Worm (Caenorhabditis elegans) whole organism, L1 larva: ENCODE measurements around the gene R02F2.8.

Experiments
- ceh-63 ChIP-seq: fragments of 200-800 bp; sonication (Bioruptor generic); optimal IDR thresholded peaks from 2 replicates; lab custom pipeline; 2018; ENCODE audit warnings: mild to moderate bottlenecking, missing genetic modification characterization, missing compliant biosample characterization
- dpl-1 ChIP-seq, 3 experiments: fragments of 150-350 bp in 2 of 3; sonication (generic microtip) in 1 of 3; optimal IDR thresholded peaks; 2 replicates each; lab custom pipeline; 2014 to 2017; ENCODE audit warnings: missing biosample characterization in 3 of 3, missing genetic modification characterization in 3 of 3, missing genetic modification reagents in 3 of 3
- fkh-10 ChIP-seq: sonication (generic microtip); optimal IDR thresholded peaks from 2 replicates; lab custom pipeline; 2017; ENCODE audit warnings: missing biosample characterization, missing genetic modification reagents, missing genetic modification characterization
- lin-15B ChIP-seq: fragments of 150-350 bp; sonication (generic microtip); optimal IDR thresholded peaks from 3 replicates; lab custom pipeline; 2014; ENCODE audit warnings: missing biosample characterization, missing genetic modification characterization
- nhr-11 ChIP-seq: fragments of 150-350 bp; optimal IDR thresholded peaks from 2 replicates; lab custom pipeline; 2014; ENCODE audit warnings: missing biosample characterization, missing genetic modification characterization
- nhr-19 ChIP-seq: fragments of 200-800 bp; sonication (Bioruptor generic); conservative IDR thresholded peaks from 2 replicates; pipeline ENCODE4 v1.3.6; 2022; ENCODE audit warnings: missing genetic modification characterization, missing compliant biosample characterization
- nhr-84 ChIP-seq: sonication (generic microtip); optimal IDR thresholded peaks from 2 replicates; lab custom pipeline; 2017; ENCODE audit warnings: missing biosample characterization, missing genetic modification characterization
- nhr-85 ChIP-seq: sonication (generic microtip); peaks from one replicate; lab custom pipeline; 2016; ENCODE audit warnings: missing genetic modification characterization, inconsistent platforms, missing compliant biosample characterization
- rnt-1 ChIP-seq: sonication (generic microtip); optimal IDR thresholded peaks from 2 replicates; lab custom pipeline; 2016; ENCODE audit warnings: mild to moderate bottlenecking, missing genetic modification characterization, moderate library complexity, missing compliant biosample characterization
- ztf-11 ChIP-seq, 2 experiments: sonication (generic microtip); optimal IDR thresholded peaks; 2 replicates each; lab custom pipeline; 2016 to 2017; ENCODE audit warnings: missing genetic modification characterization in 2 of 2, missing biosample characterization in 1 of 2, missing compliant biosample characterization in 1 of 2

DNA sequence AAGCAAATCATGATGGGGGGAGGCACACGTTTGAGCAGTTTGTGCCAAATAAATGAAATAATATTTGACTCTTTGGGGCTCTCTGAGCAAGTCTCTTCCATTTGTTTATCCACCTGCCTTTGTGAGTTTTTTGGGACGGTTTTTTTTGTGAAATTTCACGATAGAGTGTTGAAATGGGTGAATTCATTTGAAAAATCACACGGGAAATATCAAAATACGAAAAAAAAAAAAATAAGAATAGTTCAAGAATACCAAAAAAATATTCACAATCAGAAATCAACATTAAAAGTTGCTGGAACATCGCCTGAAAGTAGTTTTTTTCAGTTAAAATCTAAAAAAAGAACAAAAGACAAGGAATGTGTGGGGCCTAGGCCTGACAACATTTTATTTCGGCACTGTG is 17.4 kb upstream of the R02F2.8 start, which contains the start of gene pqn-25:
- no peak for TF ChIP-seq nhr-11 (tag; lab: Kevin White, UChicago)
- TF ChIP-seq fkh-10 (GFP tag; lab: Kevin White, UChicago): no peak
- no peak for TF ChIP-seq dpl-1 (GFP tag; optimal IDR thresholded peaks at IDR 0.05; lab: Kevin White, UChicago)
- no peak for TF ChIP-seq ztf-11 (tag; optimal IDR thresholded peaks at IDR 0.05; lab: Kevin White, UChicago)
- TF ChIP-seq nhr-85 (tag; lab: Kevin White, UChicago): no peak
- no peak for TF ChIP-seq nhr-84 (tag; lab: Kevin White, UChicago)
- no peak for TF ChIP-seq ceh-63
- no peak for TF ChIP-seq lin-15B
- no peak for TF ChIP-seq rnt-1
- no peak for TF ChIP-seq nhr-19
